Worm (Caenorhabditis elegans) whole organism, L2 larva: ENCODE data around the gene lgc-14.

ENCODE experiments used
- C34F6.9 ChIP-seq: fragments of 150-350 bp; optimal IDR thresholded peaks from 2 replicates; lab custom pipeline; 2014; ENCODE audit warnings: missing biosample characterization, missing genetic modification characterization
- nhr-11 ChIP-seq: fragments of 150-350 bp; optimal IDR thresholded peaks from 2 replicates; lab custom pipeline; 2014; ENCODE audit warnings: missing biosample characterization, missing genetic modification characterization
- nhr-237 ChIP-seq: fragments of 150-350 bp; optimal IDR thresholded peaks from 2 replicates; lab custom pipeline; 2014; ENCODE audit warnings: missing biosample characterization, missing genetic modification characterization

DNA sequence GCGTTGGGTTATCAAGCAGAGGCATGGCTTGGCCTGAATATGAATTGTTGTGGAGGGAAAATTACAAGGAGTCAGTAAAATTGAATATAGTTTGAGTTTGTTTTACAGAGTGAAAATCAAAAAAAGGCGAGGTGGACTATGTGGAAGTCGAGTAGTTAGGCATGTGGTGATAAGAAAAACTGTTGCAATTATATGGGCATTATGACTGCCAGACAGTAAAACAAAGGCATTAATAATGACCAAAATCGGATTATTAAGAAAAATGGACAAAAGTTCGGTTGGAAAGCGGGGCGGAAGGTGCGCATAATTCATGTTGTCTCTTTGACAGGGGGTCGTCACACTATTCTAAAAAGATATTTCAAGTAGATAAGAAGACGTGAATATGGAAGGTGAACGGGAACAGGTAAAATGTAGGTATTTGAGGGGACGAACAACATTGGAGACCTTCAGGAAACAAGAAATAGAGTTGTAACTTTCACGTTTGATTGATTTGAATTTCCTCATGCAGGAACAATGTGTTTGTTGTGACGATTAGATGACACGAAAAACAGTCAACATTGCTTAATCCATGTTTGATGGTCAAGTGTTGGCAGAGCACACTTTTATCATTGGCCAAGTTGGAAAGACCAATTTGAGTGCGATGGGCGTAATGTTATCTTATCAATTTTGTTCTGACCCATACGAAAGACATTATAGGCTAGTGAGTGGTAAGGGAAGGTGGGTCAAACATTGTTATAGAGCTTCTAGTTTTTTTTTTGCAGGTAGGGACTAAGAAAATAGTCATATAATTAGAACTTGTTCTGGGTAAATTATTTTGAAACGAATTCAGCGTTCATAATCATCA lies 43.0 kb downstream of the lgc-14 start, which contains the start of gene mfsd-11:
- TF ChIP-seq nhr-237 (tag; lab: Kevin White, UChicago) (no peak), nhr-11 (no peak), C34F6.9 (tag; lab: Kevin White, UChicago) (no peak)
